Fruit fly (Drosophila melanogaster) whole organism, wandering third instar larva: ENCODE measurements around the gene CG18764.

Experiments used
- Abd-B ChIP-seq: fragments of >200 bp; optimal IDR thresholded peaks from 2 replicates; lab custom pipeline; 2017; ENCODE audit warnings: missing biosample characterization, missing genetic modification characterization
- CG32264 ChIP-seq: fragments of 200-800 bp; sonication (Bioruptor generic); optimal IDR thresholded peaks from 2 replicates; lab custom pipeline; 2016; ENCODE audit warnings: missing biosample characterization, missing genetic modification characterization
- CG9705 ChIP-seq: fragments of 200-800 bp; sonication (Bioruptor generic); optimal IDR thresholded peaks from 2 replicates; lab custom pipeline; 2018; ENCODE audit warnings: missing biosample characterization, mild to moderate bottlenecking, missing genetic modification characterization
- CrebA ChIP-seq: fragments of 200-800 bp; sonication (Bioruptor generic); optimal IDR thresholded peaks from 2 replicates; lab custom pipeline; 2016; ENCODE audit warnings: missing biosample characterization, mild to moderate bottlenecking, missing genetic modification characterization, borderline replicate concordance
- Dfd ChIP-seq: fragments of >200 bp; optimal IDR thresholded peaks from 2 replicates; lab custom pipeline; 2017; ENCODE audit warnings: missing biosample characterization, missing genetic modification characterization
- Dif ChIP-seq: fragments of 200-275, 200-300 bp; sonication (Bioruptor generic); optimal IDR thresholded peaks from 2 replicates; lab custom pipeline; 2018; ENCODE audit warnings: missing biosample characterization, missing genetic modification characterization; ENCODE audit not compliant: partially characterized antibody
- GATAd ChIP-seq: sonication (Bioruptor generic); optimal IDR thresholded peaks from 2 replicates; lab custom pipeline; 2016; ENCODE audit warnings: missing biosample characterization, missing genetic modification characterization
- HLH106 ChIP-seq: fragments of 200-800 bp; optimal IDR thresholded peaks from 3 replicates; lab custom pipeline; 2019; ENCODE audit warnings: missing biosample characterization, mild to moderate bottlenecking, missing genetic modification characterization, moderate library complexity
- Hnf4 ChIP-seq: fragments of 200-800 bp; sonication (Bioruptor generic); optimal IDR thresholded peaks from 2 replicates; lab custom pipeline; 2016; ENCODE audit warnings: missing biosample characterization, mild to moderate bottlenecking, missing genetic modification characterization
- Hr78 ChIP-seq: fragments of >200 bp; optimal IDR thresholded peaks from 2 replicates; lab custom pipeline; 2017; ENCODE audit warnings: missing biosample characterization, missing genetic modification characterization
- Hr83 ChIP-seq: fragments of 200-300 bp; sonication (Bioruptor generic); optimal IDR thresholded peaks from 2 replicates; lab custom pipeline; 2016; ENCODE audit warnings: missing biosample characterization, mild to moderate bottlenecking, missing genetic modification characterization, moderate library complexity; ENCODE audit not compliant: poor library complexity, severe bottlenecking
- Jra ChIP-seq: sonication (Bioruptor generic); optimal IDR thresholded peaks from 2 replicates; lab custom pipeline; 2016; ENCODE audit warnings: missing biosample characterization, missing genetic modification characterization
- Mio ChIP-seq: sonication (Bioruptor generic); optimal IDR thresholded peaks from 2 replicates; lab custom pipeline; 2016; ENCODE audit warnings: missing biosample characterization, missing genetic modification characterization
- Myc ChIP-seq: fragments of >200 bp; optimal IDR thresholded peaks from 2 replicates; lab custom pipeline; 2017
- N ChIP-seq: fragments of >200 bp; optimal IDR thresholded peaks from 2 replicates; lab custom pipeline; 2018; ENCODE audit warnings: missing biosample characterization, missing external identifiers, missing genetic modification characterization
- OdsH ChIP-seq: fragments of 200-800 bp; sonication (Bioruptor generic); optimal IDR thresholded peaks from 2 replicates; lab custom pipeline; 2016; ENCODE audit warnings: missing biosample characterization, mild to moderate bottlenecking, missing genetic modification characterization
- Rel ChIP-seq, 2 experiments: fragments of 200-800 bp; sonication (Bioruptor generic) in 1 of 2; optimal IDR thresholded peaks; 2 replicates in 1 of 2; 3 replicates in 1 of 2; lab custom pipeline; 2016 to 2019; ENCODE audit warnings: mild to moderate bottlenecking in 2 of 2, missing biosample characterization in 2 of 2, missing genetic modification characterization in 2 of 2, moderate library complexity in 1 of 2
- Sp1 ChIP-seq: fragments of 200-800 bp; sonication (Bioruptor generic); optimal IDR thresholded peaks from 3 replicates; lab custom pipeline; 2019; ENCODE audit warnings: missing biosample characterization, mild to moderate bottlenecking, missing genetic modification characterization, moderate library complexity
- Vsx2 ChIP-seq: fragments of 200-300, 225-300 bp; sonication (Bioruptor generic); optimal IDR thresholded peaks from 2 replicates; lab custom pipeline; 2018; ENCODE audit warnings: missing biosample characterization, missing genetic modification characterization; ENCODE audit not compliant: partially characterized antibody
- br ChIP-seq: fragments of 200-800 bp; sonication (Bioruptor generic); optimal IDR thresholded peaks from 2 replicates; lab custom pipeline; 2016; ENCODE audit warnings: missing biosample characterization, missing genetic modification characterization
- brk ChIP-seq: fragments of 200-800 bp; sonication (Bioruptor generic); optimal IDR thresholded peaks from 2 replicates; lab custom pipeline; 2016; ENCODE audit warnings: missing biosample characterization, mild to moderate bottlenecking, missing genetic modification characterization
- dl ChIP-seq, 2 experiments: fragments of 175-275, 200-275 bp in 1 of 2; fragments of 200-275 bp in 1 of 2; sonication (Bioruptor generic); optimal IDR thresholded peaks; lab custom pipeline; 2018; ENCODE audit warnings: mild to moderate bottlenecking in 2 of 2, missing biosample characterization in 2 of 2, missing genetic modification characterization in 2 of 2, moderate library complexity in 2 of 2; ENCODE audit not compliant: partially characterized antibody in 2 of 2, insufficient read depth in 1 of 2
- dmrt93B ChIP-seq: fragments of 200-800 bp; sonication (Bioruptor generic); optimal IDR thresholded peaks from 2 replicates; lab custom pipeline; 2018; ENCODE audit warnings: missing biosample characterization, mild to moderate bottlenecking, missing genetic modification characterization
- dsf ChIP-seq: sonication (Bioruptor generic); optimal IDR thresholded peaks from 2 replicates; lab custom pipeline; 2016; ENCODE audit warnings: missing biosample characterization, missing genetic modification characterization, borderline replicate concordance
- ey ChIP-seq: fragments of 200-800 bp; sonication (Bioruptor generic); optimal IDR thresholded peaks from 2 replicates; lab custom pipeline; 2016; ENCODE audit warnings: missing biosample characterization, missing genetic modification characterization
- foxo ChIP-seq, 2 experiments: fragments of 200-800 bp; sonication (Bioruptor generic); optimal IDR thresholded peaks; 2 replicates in 1 of 2; 3 replicates in 1 of 2; lab custom pipeline; 2016 to 2017; ENCODE audit warnings: missing biosample characterization in 2 of 2, missing genetic modification characterization in 2 of 2
- fru ChIP-seq: fragments of 200-800 bp; sonication (Bioruptor generic); optimal IDR thresholded peaks from 3 replicates; lab custom pipeline; 2016; ENCODE audit warnings: missing biosample characterization, mild to moderate bottlenecking, missing genetic modification characterization
- h ChIP-seq: fragments of 200-800 bp; sonication (Bioruptor generic); optimal IDR thresholded peaks from 3 replicates; lab custom pipeline; 2016; ENCODE audit warnings: missing biosample characterization, mild to moderate bottlenecking, missing genetic modification characterization
- jim ChIP-seq: fragments of 175-275, 200-325 bp; sonication (Bioruptor generic); optimal IDR thresholded peaks from 2 replicates; lab custom pipeline; 2016; ENCODE audit warnings: missing biosample characterization, mild to moderate bottlenecking, missing genetic modification characterization
- lola ChIP-seq: fragments of >200 bp; optimal IDR thresholded peaks from 2 replicates; lab custom pipeline; 2017; ENCODE audit warnings: missing biosample characterization, missing genetic modification characterization
- pan ChIP-seq: fragments of >200 bp; optimal IDR thresholded peaks from 2 replicates; lab custom pipeline; 2017
- psq ChIP-seq: fragments of 200-800 bp; sonication (Bioruptor generic); optimal IDR thresholded peaks from 3 replicates; lab custom pipeline; 2017; ENCODE audit warnings: missing biosample characterization, mild to moderate bottlenecking, missing genetic modification characterization, moderate library complexity
- rgr ChIP-seq: fragments of 200-800 bp; sonication (Bioruptor generic); optimal IDR thresholded peaks from 3 replicates; lab custom pipeline; 2016; ENCODE audit warnings: missing biosample characterization, mild to moderate bottlenecking, missing genetic modification characterization
- sage ChIP-seq: fragments of 200-800 bp; sonication (Bioruptor generic); optimal IDR thresholded peaks from 2 replicates; lab custom pipeline; 2016; ENCODE audit warnings: missing biosample characterization, mild to moderate bottlenecking, missing genetic modification characterization
- sv ChIP-seq: fragments of 200-800 bp; sonication (Bioruptor generic); optimal IDR thresholded peaks from 3 replicates; lab custom pipeline; 2016; ENCODE audit warnings: missing biosample characterization, missing genetic modification characterization
- tai ChIP-seq: sonication (Bioruptor generic); optimal IDR thresholded peaks from 2 replicates; lab custom pipeline; 2016; ENCODE audit warnings: missing biosample characterization, missing genetic modification characterization
- usp ChIP-seq: fragments of >200 bp; optimal IDR thresholded peaks from 2 replicates; lab custom pipeline; 2017; ENCODE audit warnings: missing biosample characterization, missing genetic modification characterization
- woc ChIP-seq: sonication (Bioruptor generic); optimal IDR thresholded peaks from 2 replicates; lab custom pipeline; 2016; ENCODE audit warnings: missing biosample characterization, mild to moderate bottlenecking, missing genetic modification characterization

Gene CG18764

DNA sequence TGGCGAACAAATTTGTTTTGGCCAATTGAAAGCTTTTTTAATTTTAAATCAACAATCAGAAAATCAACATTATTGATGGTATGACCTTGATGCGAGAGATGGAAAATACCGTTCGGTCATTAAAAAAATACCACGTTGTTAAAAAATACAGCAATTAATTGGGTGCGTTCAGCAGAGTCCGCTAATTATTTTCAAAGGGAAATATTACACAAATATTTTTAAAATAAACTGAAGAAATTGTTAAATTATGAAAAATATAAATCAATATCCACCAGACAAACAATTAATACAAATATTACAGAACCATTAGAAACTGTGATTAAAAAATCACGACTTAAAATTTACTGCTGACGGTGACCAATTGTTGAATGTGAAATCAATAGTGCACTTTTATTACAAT lies 51.3 kb downstream of the CG18764 start, which contains the start of gene CG18476:
TSS of gene CG18476 (minus strand) at position 101 of the 400 bp plus-strand sequence.
- TF ChIP-seq fru (GFP tag; lab: Kevin White, UChicago): peak; percentile 55
- TF ChIP-seq h (GFP tag; lab: Kevin White, UChicago): peak; percentile 89
- TF ChIP-seq N: no peak
- no peak for TF ChIP-seq CG32264 (GFP tag; lab: Kevin White, UChicago)
- TF ChIP-seq ey: peak; percentile 80
- TF ChIP-seq dl (GFP tag; optimal IDR thresholded peaks at IDR 0.05; lab: Kevin White, UChicago; ENCODE audit: insufficient read depth in 1 of 2, partially characterized antibody in 2 of 2): no peak
- peak; percentile 81 for TF ChIP-seq sv (GFP tag; lab: Kevin White, UChicago)
- TF ChIP-seq Myc (lab: Kevin White, UChicago): no peak
- TF ChIP-seq rgr (GFP tag; lab: Kevin White, UChicago): peak; percentile 92
- TF ChIP-seq Dif (GFP tag; lab: Kevin White, UChicago): no peak
- TF ChIP-seq usp (GFP tag; lab: Kevin White, UChicago): no peak
- TF ChIP-seq dsf: peak; percentile 71
- TF ChIP-seq OdsH (GFP tag; lab: Kevin White, UChicago): peak; percentile 81
- TF ChIP-seq foxo (GFP tag; optimal IDR thresholded peaks at IDR 0.05; lab: Kevin White, UChicago): peak; percentile 21 to 86
- peak; percentile 77 for TF ChIP-seq Jra
- TF ChIP-seq Rel (GFP tag; optimal IDR thresholded peaks at IDR 0.05; lab: Kevin White, UChicago): no peak
- peak; percentile 77 for TF ChIP-seq Rel (tag; optimal IDR thresholded peaks at IDR 0.05; lab: Kevin White, UChicago)
- no peak for TF ChIP-seq pan (lab: Kevin White, UChicago)
- no peak for TF ChIP-seq lola (GFP tag; lab: Kevin White, UChicago)
- TF ChIP-seq Hnf4 (GFP tag; lab: Kevin White, UChicago): peak; percentile 88
- TF ChIP-seq sage (GFP tag; lab: Kevin White, UChicago): no peak
- no peak for TF ChIP-seq Hr78
- TF ChIP-seq Dfd (GFP tag; lab: Kevin White, UChicago): no peak
- peak; percentile 73 for TF ChIP-seq psq
- no peak for TF ChIP-seq Vsx2 (GFP tag; lab: Kevin White, UChicago)
- TF ChIP-seq Sp1 (GFP tag; lab: Kevin White, UChicago): peak; percentile 92
- TF ChIP-seq HLH106 (tag; lab: Kevin White, UChicago): peak; percentile 97
- TF ChIP-seq brk: no peak
- no peak for TF ChIP-seq Abd-B (GFP tag; lab: Kevin White, UChicago)
- TF ChIP-seq GATAd: peak; percentile 33
- TF ChIP-seq CG9705 (GFP tag; lab: Kevin White, UChicago): peak; percentile 67
- peak; percentile 74 for TF ChIP-seq woc (GFP tag; lab: Kevin White, UChicago)
- peak; percentile 75 for TF ChIP-seq br (GFP tag; lab: Kevin White, UChicago)
- TF ChIP-seq Hr83 (GFP tag; lab: Kevin White, UChicago): no peak
- peak; percentile 36 for TF ChIP-seq Mio
- TF ChIP-seq dmrt93B: peak; percentile 86
- TF ChIP-seq jim (GFP tag; lab: Kevin White, UChicago): no peak
- no peak for TF ChIP-seq CrebA (GFP tag; lab: Kevin White, UChicago)
- no peak for TF ChIP-seq tai (GFP tag; lab: Kevin White, UChicago)
- TF ChIP-seq, all 38 proteins: peak for 20
